Fruit fly (Drosophila melanogaster) whole organism, embryonic: ENCODE data around the gene CG5262.

ENCODE experiments used
- Abd-B ChIP-seq: fragments of 200-800 bp; sonication (Bioruptor generic); optimal IDR thresholded peaks from 2 replicates; lab custom pipeline; 2018; ENCODE audit warnings: missing biosample characterization, mild to moderate bottlenecking, missing genetic modification characterization, moderate library complexity
- Adf1 ChIP-seq: fragments of 200-800 bp; sonication (Bioruptor generic); IDR thresholded peaks from 2 replicates; pipeline ENCODE4 v1.3.6; 2022; ENCODE audit warnings: missing biosample characterization, missing genetic modification characterization
- Atf6 ChIP-seq: fragments of 200-800 bp; sonication (Bioruptor generic); IDR thresholded peaks from 2 replicates; pipeline ENCODE4 v1.3.6; 2022; ENCODE audit warnings: missing biosample characterization, missing genetic modification characterization
- BEAF-32 ChIP-seq: fragments of 200-800 bp; sonication (Bioruptor generic); optimal IDR thresholded peaks from 3 replicates; lab custom pipeline; 2017; ENCODE audit warnings: missing biosample characterization, missing genetic modification characterization, mild to moderate bottlenecking, moderate library complexity, missing genetic modification reagents
- CG1024 ChIP-seq: fragments of 200-800 bp; sonication (Bioruptor generic); IDR thresholded peaks from 2 replicates; pipeline ENCODE4 v1.3.6; 2022; ENCODE audit warnings: missing biosample characterization, missing genetic modification characterization
- CG11504 ChIP-seq: fragments of 200-800 bp; sonication (Bioruptor generic); optimal IDR thresholded peaks from 3 replicates; lab custom pipeline; 2019; ENCODE audit warnings: missing biosample characterization, mild to moderate bottlenecking, missing genetic modification characterization, moderate library complexity
- CG11723 ChIP-seq: fragments of 200-800 bp; sonication (Bioruptor generic); optimal IDR thresholded peaks from 2 replicates; lab custom pipeline; 2017; ENCODE audit warnings: missing biosample characterization, mild to moderate bottlenecking, missing genetic modification characterization
- CG12769 ChIP-seq: fragments of 200-800 bp; sonication (Bioruptor generic); optimal IDR thresholded peaks from 2 replicates; lab custom pipeline; 2019; ENCODE audit warnings: missing biosample characterization, mild to moderate bottlenecking, missing genetic modification characterization, moderate library complexity
- CG14710 ChIP-seq: fragments of 200-800 bp; sonication (Bioruptor generic); optimal IDR thresholded peaks from 3 replicates; lab custom pipeline; 2019; ENCODE audit warnings: missing biosample characterization, mild to moderate bottlenecking, missing genetic modification characterization, moderate library complexity
- CG14860 ChIP-seq: fragments of 200-800 bp; sonication (Bioruptor generic); IDR thresholded peaks from 3 replicates; pipeline ENCODE4 v1.3.6; 2022; ENCODE audit warnings: missing biosample characterization, missing genetic modification characterization; ENCODE audit not compliant: partially characterized antibody
- CG14965 ChIP-seq: fragments of 200-800 bp; sonication (Bioruptor generic); optimal IDR thresholded peaks from 2 replicates; lab custom pipeline; 2016; ENCODE audit warnings: missing biosample characterization, missing genetic modification characterization, borderline replicate concordance
- CG17802 ChIP-seq: fragments of 200-800 bp; sonication (Bioruptor generic); optimal IDR thresholded peaks from 2 replicates; lab custom pipeline; 2018; ENCODE audit warnings: missing biosample characterization, mild to moderate bottlenecking, missing genetic modification characterization, moderate library complexity
- CG18599 ChIP-seq: fragments of 200-800 bp; sonication (Bioruptor generic); optimal IDR thresholded peaks from 3 replicates; lab custom pipeline; 2017; ENCODE audit warnings: missing biosample characterization, missing genetic modification characterization, mild to moderate bottlenecking, moderate library complexity, missing genetic modification reagents
- CG2199 ChIP-seq: fragments of 200-800 bp; sonication (Bioruptor generic); IDR thresholded peaks from 3 replicates; pipeline ENCODE4 v1.3.6; 2022; ENCODE audit warnings: missing biosample characterization, missing genetic modification characterization
- CG2712 ChIP-seq: fragments of 200-800 bp; optimal IDR thresholded peaks from 3 replicates; lab custom pipeline; 2019; ENCODE audit warnings: missing biosample characterization, mild to moderate bottlenecking, missing genetic modification characterization, moderate library complexity
- CG3065 ChIP-seq: fragments of 200-800 bp; sonication (Bioruptor generic); optimal IDR thresholded peaks from 2 replicates; lab custom pipeline; 2016; ENCODE audit warnings: missing biosample characterization, missing genetic modification characterization
- CG3995 ChIP-seq: fragments of 200-800 bp; sonication (Bioruptor generic); optimal IDR thresholded peaks from 3 replicates; lab custom pipeline; 2016; ENCODE audit warnings: missing biosample characterization, missing genetic modification characterization
- CG4617 ChIP-seq: fragments of 200-800 bp; sonication (Bioruptor generic); optimal IDR thresholded peaks from 3 replicates; lab custom pipeline; 2016; ENCODE audit warnings: missing biosample characterization, missing genetic modification characterization, borderline replicate concordance
- CG5180 ChIP-seq: fragments of 200-800 bp; sonication (Bioruptor generic); optimal IDR thresholded peaks from 3 replicates; lab custom pipeline; 2017; ENCODE audit warnings: missing biosample characterization, missing genetic modification characterization, mild to moderate bottlenecking, moderate library complexity, missing genetic modification reagents
- CG5953 ChIP-seq: fragments of 200-800 bp; sonication (Bioruptor generic); IDR thresholded peaks from 2 replicates; pipeline ENCODE4 v1.3.6; 2022; ENCODE audit warnings: missing biosample characterization, missing genetic modification characterization
- CG6791 ChIP-seq: fragments of 200-800 bp; sonication (Bioruptor generic); IDR thresholded peaks from 3 replicates; pipeline ENCODE4 v1.3.6; 2022; ENCODE audit warnings: missing biosample characterization, missing genetic modification characterization; ENCODE audit not compliant: partially characterized antibody
- CG7271 ChIP-seq: fragments of 200-800 bp; sonication (Bioruptor generic); optimal IDR thresholded peaks from 2 replicates; lab custom pipeline; 2018; ENCODE audit warnings: missing biosample characterization, mild to moderate bottlenecking, missing genetic modification characterization, moderate library complexity
- CG9932 ChIP-seq: fragments of 200-800 bp; sonication (Bioruptor generic); IDR thresholded peaks from 2 replicates; pipeline ENCODE4 v1.3.6; 2022; ENCODE audit warnings: missing biosample characterization, missing genetic modification characterization
- CoRest ChIP-seq: fragments of 200-800 bp; sonication (Bioruptor generic); optimal IDR thresholded peaks from 3 replicates; lab custom pipeline; 2018; ENCODE audit warnings: missing biosample characterization, mild to moderate bottlenecking, missing genetic modification characterization, moderate library complexity
- Eip74EF ChIP-seq, 2 experiments: fragments of 200-800 bp in 1 of 2; fragments of >200 bp in 1 of 2; sonication (Bioruptor generic) in 1 of 2; optimal IDR thresholded peaks; 2 replicates each; lab custom pipeline; 2017 to 2019; ENCODE audit warnings: missing biosample characterization in 2 of 2, missing genetic modification characterization in 2 of 2, mild to moderate bottlenecking in 1 of 2, moderate library complexity in 1 of 2
- MESR4 ChIP-seq: fragments of 200-800 bp; sonication (Bioruptor generic); optimal IDR thresholded peaks from 2 replicates; lab custom pipeline; 2018; ENCODE audit warnings: missing biosample characterization, mild to moderate bottlenecking, missing genetic modification characterization, moderate library complexity
- Sin3A ChIP-seq: fragments of >200 bp; optimal IDR thresholded peaks from 2 replicates; lab custom pipeline; 2018
- Stat92E ChIP-seq, 3 experiments: fragments of >200 bp in 2 of 3; fragments of 200-800 bp in 1 of 3; sonication (Bioruptor generic) in 1 of 3; optimal IDR thresholded peaks; 2 replicates each; lab custom pipeline; 2017 to 2019; ENCODE audit warnings: missing biosample characterization in 3 of 3, missing genetic modification characterization in 3 of 3, mild to moderate bottlenecking in 1 of 3, moderate library complexity in 1 of 3
- croc ChIP-seq: fragments of 200-800 bp; sonication (Bioruptor generic); conservative IDR thresholded peaks from 3 replicates; pipeline ENCODE4 v1.3.6; 2022; ENCODE audit warnings: missing biosample characterization, missing genetic modification characterization
- dan ChIP-seq: fragments of 200-800 bp; sonication (Bioruptor generic); IDR thresholded peaks from 2 replicates; pipeline ENCODE4 v1.3.6; 2022; ENCODE audit warnings: missing biosample characterization, missing genetic modification characterization
- dm ChIP-seq: fragments of 200-800 bp; sonication (Bioruptor generic); optimal IDR thresholded peaks from 3 replicates; lab custom pipeline; 2016; ENCODE audit warnings: missing biosample characterization, missing genetic modification characterization
- exex ChIP-seq: fragments of 200-800 bp; sonication (Bioruptor generic); optimal IDR thresholded peaks from 4 replicates; lab custom pipeline; 2018; ENCODE audit warnings: missing biosample characterization, mild to moderate bottlenecking, missing genetic modification characterization, moderate library complexity
- fu2 ChIP-seq: fragments of 200-800 bp; sonication (Bioruptor generic); optimal IDR thresholded peaks from 2 replicates; lab custom pipeline; 2016; ENCODE audit warnings: missing biosample characterization, missing genetic modification characterization
- gce ChIP-seq: fragments of 200-800 bp; sonication (Bioruptor generic); IDR thresholded peaks from 3 replicates; pipeline ENCODE4 v1.3.6; 2022; ENCODE audit warnings: missing biosample characterization, missing genetic modification characterization
- grau ChIP-seq: fragments of 200-800 bp; optimal IDR thresholded peaks from 3 replicates; lab custom pipeline; 2019; ENCODE audit warnings: missing biosample characterization, mild to moderate bottlenecking, missing genetic modification characterization, moderate library complexity
- gro ChIP-seq: fragments of 200-800 bp; sonication (Bioruptor generic); optimal IDR thresholded peaks from 2 replicates; lab custom pipeline; 2016; ENCODE audit warnings: missing biosample characterization, missing genetic modification characterization
- gsb ChIP-seq: fragments of 200-800 bp; sonication (Bioruptor generic); IDR thresholded peaks from 2 replicates; pipeline ENCODE4 v1.3.6; 2022; ENCODE audit warnings: missing biosample characterization, missing genetic modification characterization
- gsb-n ChIP-seq: fragments of 200-800 bp; sonication (Bioruptor generic); optimal IDR thresholded peaks from 3 replicates; lab custom pipeline; 2018; ENCODE audit warnings: missing biosample characterization, mild to moderate bottlenecking, missing genetic modification characterization
- ham ChIP-seq: fragments of 200-800 bp; sonication (Bioruptor generic); IDR thresholded peaks from 2 replicates; pipeline ENCODE4 v1.3.6; 2022; ENCODE audit warnings: missing biosample characterization, missing genetic modification characterization
- hbn ChIP-seq: fragments of 200-800 bp; sonication (Bioruptor generic); IDR thresholded peaks from 2 replicates; pipeline ENCODE4 v1.3.6; 2022; ENCODE audit warnings: missing biosample characterization, missing genetic modification characterization; ENCODE audit not compliant: partially characterized antibody
- lmd ChIP-seq: fragments of 200-800 bp; sonication (Bioruptor generic); IDR thresholded peaks from 2 replicates; pipeline ENCODE4 v1.3.6; 2022; ENCODE audit warnings: missing biosample characterization, missing genetic modification characterization
- mirr ChIP-seq: fragments of 200-800 bp; sonication (Bioruptor generic); optimal IDR thresholded peaks from 3 replicates; lab custom pipeline; 2018; ENCODE audit warnings: missing biosample characterization, mild to moderate bottlenecking, missing genetic modification characterization
- otp ChIP-seq: fragments of 200-800 bp; sonication (Bioruptor generic); IDR thresholded peaks from 3 replicates; pipeline ENCODE4, ENCODE4 v1.3.6; 2022; ENCODE audit warnings: missing biosample characterization, missing genetic modification characterization
- phol ChIP-seq: fragments of 200-800 bp; sonication (Bioruptor generic); optimal IDR thresholded peaks from 3 replicates; lab custom pipeline; 2018; ENCODE audit warnings: missing biosample characterization, mild to moderate bottlenecking, missing genetic modification characterization, moderate library complexity
- schlank ChIP-seq: fragments of 200-800 bp; sonication (Bioruptor generic); optimal IDR thresholded peaks from 2 replicates; lab custom pipeline; 2018; ENCODE audit warnings: missing biosample characterization, mild to moderate bottlenecking, missing genetic modification characterization
- scrt ChIP-seq: fragments of 200-800 bp; sonication (Bioruptor generic); optimal IDR thresholded peaks from 2 replicates; lab custom pipeline; 2018; ENCODE audit warnings: missing biosample characterization, mild to moderate bottlenecking, missing genetic modification characterization, moderate library complexity
- sna ChIP-seq: fragments of 200-800 bp; sonication (Bioruptor generic); IDR thresholded peaks from 2 replicates; pipeline ENCODE4 v1.3.6; 2022; ENCODE audit warnings: missing biosample characterization, missing genetic modification characterization; ENCODE audit not compliant: partially characterized antibody
- sob ChIP-seq: fragments of 200-800 bp; sonication (Bioruptor generic); IDR thresholded peaks from 2 replicates; pipeline ENCODE4 v1.3.6; 2022; ENCODE audit warnings: missing biosample characterization, missing genetic modification characterization
- trh ChIP-seq: fragments of 200-800 bp; sonication (Bioruptor generic); optimal IDR thresholded peaks from 2 replicates; lab custom pipeline; 2016; ENCODE audit warnings: missing biosample characterization, missing genetic modification characterization
- ttk ChIP-seq: fragments of 200-800 bp; sonication (Bioruptor generic); IDR thresholded peaks from 2 replicates; pipeline ENCODE4 v2.1.2; 2022; ENCODE audit warnings: missing biosample characterization, missing genetic modification characterization

The CG5262 gene

dm6 chr3L:20474789-20475208, 44.5 kb upstream of the CG5262 start (continued):
- TF ChIP-seq CG14965 (GFP tag; lab: Kevin White, UChicago) (no peak), Stat92E (GFP tag; optimal IDR thresholded peaks at IDR 0.05; lab: Kevin White, UChicago) (no peak), ttk (no peak), ham (GFP tag; lab: Robert Waterston, UW) (no peak), MESR4 (GFP tag; lab: Kevin White, UChicago) (peak; percentile 37), CG6791 (no peak), CG2712 (tag; lab: Kevin White, UChicago) (peak; percentile 85), CG3995 (peak; percentile 37), scrt (peak; percentile 76), gce (GFP tag; lab: Robert Waterston, UW) (no peak), phol (tag; lab: Kevin White, UChicago) (peak; percentile 82), otp (GFP tag; lab: Robert Waterston, UW) (no peak), Atf6 (GFP tag; lab: Robert Waterston, UW) (no peak), sna (GFP tag; lab: Robert Waterston, UW) (no peak), CG5180 (GFP tag; lab: Kevin White, UChicago) (peak; percentile 74), CG14710 (peak; percentile 80), CG14860 (GFP tag; lab: Robert Waterston, UW) (no peak), CG9932 (GFP tag; lab: Robert Waterston, UW) (no peak), gsb (GFP tag; lab: Robert Waterston, UW) (no peak), CG17802 (peak; percentile 64), BEAF-32 (GFP tag; lab: Kevin White, UChicago) (peak; percentile 31), trh (GFP tag; lab: Kevin White, UChicago) (peak; percentile 84), fu2 (GFP tag; lab: Kevin White, UChicago) (peak; percentile 88), Sin3A (peak; percentile 35), hbn (GFP tag; lab: Robert Waterston, UW) (no peak), CG11504 (tag; lab: Kevin White, UChicago) (peak; percentile 88), dm (GFP tag; lab: Kevin White, UChicago) (peak; percentile 73), dan (no peak), CG3065 (GFP tag; lab: Kevin White, UChicago) (peak; percentile 73), CG11723 (GFP tag; lab: Kevin White, UChicago) (peak; percentile 72), gsb-n (tag; lab: Kevin White, UChicago) (peak; percentile 83), CG1024 (GFP tag; lab: Robert Waterston, UW) (no peak), CG5953 (GFP tag; lab: Robert Waterston, UW) (no peak), mirr (GFP tag; lab: Kevin White, UChicago) (peak; percentile 79), gro (GFP tag; lab: Kevin White, UChicago) (peak; percentile 90), CG18599 (GFP tag; lab: Kevin White, UChicago) (peak; percentile 92), Abd-B (GFP tag; lab: Kevin White, UChicago) (peak; percentile 84), CG2199 (GFP tag; lab: Robert Waterston, UW) (no peak), lmd (no peak), grau (tag; lab: Kevin White, UChicago) (peak; percentile 85), Adf1 (no peak), CoRest (tag; lab: Kevin White, UChicago) (peak; percentile 89), Eip74EF (GFP tag; optimal IDR thresholded peaks at IDR 0.05; lab: Kevin White, UChicago) (peak in 1 of 2 experiments; percentile 76), schlank (peak; percentile 74), CG7271 (peak; percentile 41), croc (GFP tag; lab: Robert Waterston, UW) (peak; percentile 58), CG4617 (GFP tag; lab: Kevin White, UChicago) (peak; percentile 91), sob (GFP tag; lab: Robert Waterston, UW) (no peak), exex (tag; lab: Kevin White, UChicago) (peak; percentile 64), CG12769 (peak; percentile 90)
